Fruit fly (Drosophila melanogaster): ENCODE results near the gene CG31730.

The CG31730 gene

DNA sequence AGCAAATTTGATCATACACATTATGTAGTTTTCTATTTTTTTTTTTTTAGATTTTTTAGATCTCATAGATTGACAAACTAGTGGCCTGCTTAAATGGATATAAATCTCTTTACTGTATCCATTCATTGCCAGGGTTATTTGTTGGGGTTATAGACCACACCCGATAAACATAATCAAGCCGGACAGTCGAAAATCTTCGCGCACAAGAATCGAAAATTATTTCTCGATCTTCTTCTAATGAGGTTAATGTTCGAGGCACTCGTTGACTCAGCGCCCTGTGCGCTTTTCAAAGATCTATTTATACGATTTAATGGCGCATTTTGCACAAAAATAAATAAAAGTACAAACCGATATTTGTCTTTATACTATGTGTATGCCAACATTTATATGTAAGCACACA lies at the start of gene CG31730:
TSS of gene CG31730 (minus strand) at position 101 of the 400 bp plus-strand sequence.
- TF ChIP-seq sens (GFP tag) = peak; percentile 13
- TF ChIP-seq vfl (GFP tag; optimal IDR thresholded peaks at IDR 0.05) = no peak
- 0 out of 4 replicates have a peak, but pooled peaks have one; percentile 35 for TF ChIP-seq chinmo (GFP tag; IDR thresholded peaks at IDR 0.05; ENCODE audit: partially characterized antibody)

DNA sequence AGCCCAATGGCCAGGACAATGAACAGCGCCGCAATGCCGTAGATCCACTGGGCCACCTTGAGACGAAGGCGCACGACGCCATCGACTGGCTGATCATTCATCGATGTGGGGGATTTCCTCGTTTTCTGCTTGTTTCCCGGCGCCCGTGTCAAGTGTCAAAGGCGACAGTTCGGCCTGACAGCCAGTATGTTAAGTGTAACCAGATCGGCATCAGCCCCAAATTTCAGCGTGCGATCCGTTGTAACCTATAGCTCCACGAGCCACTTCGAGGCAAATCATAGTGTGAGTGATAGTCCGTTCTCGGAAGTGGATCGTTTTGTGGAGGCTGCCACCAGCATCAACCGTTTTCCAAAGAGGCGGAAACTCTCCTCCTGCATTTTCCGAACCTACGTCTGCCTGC lies 47.1 kb upstream of the CG31730 start, which contains the start of gene CG43779:
TSS of gene CG43779 (minus strand) at position 101 of the 400 bp plus-strand sequence.
- TF ChIP-seq CG10274 (GFP tag; optimal IDR thresholded peaks at IDR 0.05) = no peak
- TF ChIP-seq da (GFP tag; optimal IDR thresholded peaks at IDR 0.05) = no peak
- 0 out of 2 replicates have a peak, but pooled peaks have one; percentile 1 for TF ChIP-seq Dref (GFP tag; IDR thresholded peaks at IDR 0.05)
- no peak for TF ChIP-seq CG31365 (tag; optimal IDR thresholded peaks at IDR 0.05)
- no peak for TF ChIP-seq CG43689 (GFP tag; IDR thresholded peaks at IDR 0.05)
- TF ChIP-seq Doc2 (GFP tag; IDR thresholded peaks at IDR 0.05) = no peak
- TF ChIP-seq tx (GFP tag; optimal IDR thresholded peaks at IDR 0.05) = no peak
- no peak for TF ChIP-seq Dek (tag; optimal IDR thresholded peaks at IDR 0.05)

- peak; percentile 24 for TF ChIP-seq CG8478 (optimal IDR thresholded peaks at IDR 0.05)
- no peak for TF ChIP-seq al (GFP tag; IDR thresholded peaks at IDR 0.05)
- TF ChIP-seq CG4707 (GFP tag; optimal IDR thresholded peaks at IDR 0.05) = no peak
- TF ChIP-seq dmrt11E (tag; optimal IDR thresholded peaks at IDR 0.05) = no peak
- TF ChIP-seq sim (GFP tag; IDR thresholded peaks at IDR 0.05) = no peak
- no peak for TF ChIP-seq tgo (GFP tag; IDR thresholded peaks at IDR 0.05)
- TF ChIP-seq fd64A (GFP tag; optimal IDR thresholded peaks at IDR 0.05) = no peak
- TF ChIP-seq CG13123 (GFP tag; optimal IDR thresholded peaks at IDR 0.05) = no peak
- no peak for TF ChIP-seq CG2129 (GFP tag; IDR thresholded peaks at IDR 0.05; ENCODE audit: partially characterized antibody)
- TF ChIP-seq tna (GFP tag; IDR thresholded peaks at IDR 0.05; ENCODE audit: partially characterized antibody) = no peak
- peak; percentile 40 for TF ChIP-seq sens (GFP tag)
- no peak for TF ChIP-seq CG4617 (GFP tag; optimal IDR thresholded peaks at IDR 0.05; ENCODE audit: borderline replicate concordance)
- no peak for TF ChIP-seq Lhr (GFP tag; optimal IDR thresholded peaks at IDR 0.05)
- no peak for TF ChIP-seq esg (GFP tag; conservative IDR thresholded peaks at IDR 0.05)
- TF ChIP-seq CG12155 (GFP tag; optimal IDR thresholded peaks at IDR 0.05) = no peak
- no peak for TF ChIP-seq CG33557 (GFP tag; optimal IDR thresholded peaks at IDR 0.05)
- TF ChIP-seq CG17186 (GFP tag; optimal IDR thresholded peaks at IDR 0.05) = no peak
- TF ChIP-seq pita (GFP tag; optimal IDR thresholded peaks at IDR 0.05) = no peak
- no peak for TF ChIP-seq zen (tag; optimal IDR thresholded peaks at IDR 0.05)
- no peak for TF ChIP-seq ERR (GFP tag; optimal IDR thresholded peaks at IDR 0.05)
- TF ChIP-seq CG1792 (GFP tag; optimal IDR thresholded peaks at IDR 0.05) = no peak
- no peak for TF ChIP-seq Bteb2 (GFP tag; optimal IDR thresholded peaks at IDR 0.05)
- peak; percentile 93 for TF ChIP-seq Ets65A (GFP tag)
- no peak for TF ChIP-seq CG8290 (GFP tag; optimal IDR thresholded peaks at IDR 0.05)
- no peak for TF ChIP-seq CG8290 (tag; optimal IDR thresholded peaks at IDR 0.05)
- no peak for TF ChIP-seq pum (GFP tag; optimal IDR thresholded peaks at IDR 0.05)
- TF ChIP-seq CG15011 (GFP tag; optimal IDR thresholded peaks at IDR 0.05) = no peak
These were observed 45.5 kb upstream of the CG31730 start for dm6 chr2L:13305000-13305399.

dm6 chr2L:13304488-13304887 lies 44.9 kb upstream of the CG31730 start, which contains the start of gene CG16825:
Gene CG16825, plus strand, starts transcription at chr2L:13304788.
- no peak for TF ChIP-seq CG8765 (GFP tag; IDR thresholded peaks at IDR 0.05)
- TF ChIP-seq CG10543 (GFP tag; optimal IDR thresholded peaks at IDR 0.05) = no peak
- no peak for TF ChIP-seq cwo (GFP tag; optimal IDR thresholded peaks at IDR 0.05)

All from whole organism, embryonic.